Worm (Caenorhabditis elegans) whole organism, L2 larva: ENCODE results near the gene T16G12.6.

Experiments used
- C34F6.9 ChIP-seq: fragments of 150-350 bp; optimal IDR thresholded peaks from 2 replicates; lab custom pipeline; 2014; ENCODE audit warnings: missing biosample characterization, missing genetic modification characterization
- F13H6.1 ChIP-seq: sonication (generic microtip); optimal IDR thresholded peaks from 2 replicates; lab custom pipeline; 2016; ENCODE audit warnings: missing genetic modification characterization, missing compliant biosample characterization
- ZK546.5 ChIP-seq: sonication (generic microtip); optimal IDR thresholded peaks from 2 replicates; lab custom pipeline; 2017; ENCODE audit warnings: missing biosample characterization, missing genetic modification characterization
- alr-1 ChIP-seq: fragments of 150-350 bp; optimal IDR thresholded peaks from 2 replicates; lab custom pipeline; 2014; ENCODE audit warnings: missing biosample characterization, missing genetic modification characterization
- aly-2 ChIP-seq: fragments of 150-350 bp; optimal IDR thresholded peaks from 2 replicates; lab custom pipeline; 2014; ENCODE audit warnings: missing biosample characterization, missing genetic modification characterization
- ama-1 ChIP-seq: fragments of 150-350 bp; optimal IDR thresholded peaks from 2 replicates; lab custom pipeline; 2018; ENCODE audit warnings: inconsistent platforms
- blmp-1 ChIP-seq: sonication (generic microtip); optimal IDR thresholded peaks from 2 replicates; lab custom pipeline; 2017; ENCODE audit warnings: missing genetic modification characterization, mild to moderate bottlenecking, missing compliant biosample characterization, antibody characterized with exemption, moderate library complexity; ENCODE audit not compliant: insufficient read depth
- ceh-16 ChIP-seq: fragments of 150-350 bp; optimal IDR thresholded peaks from 2 replicates; lab custom pipeline; 2014; ENCODE audit warnings: missing biosample characterization, missing genetic modification characterization
- ceh-82 ChIP-seq: fragments of 150-350 bp; optimal IDR thresholded peaks from 2 replicates; lab custom pipeline; 2014; ENCODE audit warnings: missing biosample characterization, missing genetic modification characterization
- egl-27 ChIP-seq: sonication (generic microtip); optimal IDR thresholded peaks from 3 replicates; lab custom pipeline; 2017; ENCODE audit warnings: missing biosample characterization, missing genetic modification reagents, missing genetic modification characterization
- elt-1 ChIP-seq: fragments of 150-350 bp; optimal IDR thresholded peaks from 2 replicates; lab custom pipeline; 2014; ENCODE audit warnings: missing biosample characterization, missing genetic modification characterization
- elt-3 ChIP-seq: sonication (generic microtip); optimal IDR thresholded peaks from 2 replicates; lab custom pipeline; 2017; ENCODE audit warnings: missing biosample characterization, missing genetic modification characterization
- fos-1 ChIP-seq: fragments of 150-350 bp; optimal IDR thresholded peaks from 2 replicates; lab custom pipeline; 2014; ENCODE audit warnings: missing biosample characterization, missing genetic modification characterization
- gmeb-1 ChIP-seq: fragments of 150-350 bp; optimal IDR thresholded peaks from 2 replicates; lab custom pipeline; 2014; ENCODE audit warnings: missing biosample characterization, missing genetic modification characterization
- lin-11 ChIP-seq: fragments of 150-350 bp; sonication (generic microtip); optimal IDR thresholded peaks from 2 replicates; lab custom pipeline; 2014; ENCODE audit warnings: missing biosample characterization, missing genetic modification characterization, inconsistent platforms, mixed read lengths
- lin-39 ChIP-seq: fragments of 150-350 bp; optimal IDR thresholded peaks from 2 replicates; lab custom pipeline; 2014; ENCODE audit warnings: missing biosample characterization, missing genetic modification reagents, missing genetic modification characterization
- lsy-2 ChIP-seq, 2 experiments: fragments of 150-350 bp in 1 of 2; sonication (generic microtip) in 1 of 2; optimal IDR thresholded peaks; 2 replicates each; lab custom pipeline; 2014 to 2017; ENCODE audit warnings: missing biosample characterization in 2 of 2, missing genetic modification characterization in 2 of 2
- mab-5 ChIP-seq: fragments of 150-350 bp; optimal IDR thresholded peaks from 2 replicates; lab custom pipeline; 2014; ENCODE audit warnings: missing biosample characterization, missing genetic modification characterization
- mbf-1 ChIP-seq: sonication (generic microtip); optimal IDR thresholded peaks from 2 replicates; lab custom pipeline; 2017; ENCODE audit warnings: missing biosample characterization, missing genetic modification characterization
- mdl-1 ChIP-seq, 2 experiments: fragments of 150-350 bp in 1 of 2; sonication (generic microtip) in 1 of 2; optimal IDR thresholded peaks; 2 replicates each; lab custom pipeline; 2017; ENCODE audit warnings: missing biosample characterization in 2 of 2, missing genetic modification characterization in 2 of 2
- nhr-10 ChIP-seq: sonication (generic microtip); optimal IDR thresholded peaks from 2 replicates; lab custom pipeline; 2017; ENCODE audit warnings: missing biosample characterization, missing genetic modification characterization
- nhr-12 ChIP-seq: fragments of 150-350 bp; optimal IDR thresholded peaks from 2 replicates; lab custom pipeline; 2014; ENCODE audit warnings: missing biosample characterization, missing genetic modification characterization
- nhr-21 ChIP-seq: fragments of 150-350 bp; optimal IDR thresholded peaks from 2 replicates; lab custom pipeline; 2014; ENCODE audit warnings: missing biosample characterization, missing genetic modification characterization
- nhr-25 ChIP-seq: fragments of 150-350 bp; sonication (generic microtip); optimal IDR thresholded peaks from 3 replicates; lab custom pipeline; 2014; ENCODE audit warnings: missing biosample characterization, missing genetic modification characterization
- nhr-6 ChIP-seq: fragments of 150-350 bp; optimal IDR thresholded peaks from 2 replicates; lab custom pipeline; 2014; ENCODE audit warnings: missing biosample characterization, missing genetic modification characterization
- nhr-77 ChIP-seq: fragments of 150-350 bp; optimal IDR thresholded peaks from 2 replicates; lab custom pipeline; 2014; ENCODE audit warnings: missing biosample characterization, missing genetic modification characterization
- sem-4 ChIP-seq: fragments of 150-350 bp; optimal IDR thresholded peaks from 2 replicates; lab custom pipeline; 2014; ENCODE audit warnings: missing biosample characterization, missing genetic modification reagents, missing genetic modification characterization
- sma-9 ChIP-seq, 2 experiments: fragments of 150-350 bp in 1 of 2; sonication (generic microtip) in 1 of 2; optimal IDR thresholded peaks; 2 replicates each; lab custom pipeline; 2014 to 2016; ENCODE audit warnings: missing genetic modification characterization in 2 of 2, mild to moderate bottlenecking in 1 of 2, missing biosample characterization in 1 of 2, missing compliant biosample characterization in 1 of 2, missing genetic modification reagents in 1 of 2, moderate library complexity in 1 of 2
- snpc-4 ChIP-seq: fragments of 150-350 bp; optimal IDR thresholded peaks from 2 replicates; lab custom pipeline; 2014; ENCODE audit warnings: missing biosample characterization, missing genetic modification characterization
- unc-39 ChIP-seq: fragments of 150-350 bp; optimal IDR thresholded peaks from 2 replicates; lab custom pipeline; 2014; ENCODE audit warnings: missing biosample characterization, missing genetic modification characterization
- unc-55 ChIP-seq: fragments of 150-350 bp; sonication (generic microtip); optimal IDR thresholded peaks from 3 replicates; lab custom pipeline; 2014; ENCODE audit warnings: missing biosample characterization, missing genetic modification reagents, missing genetic modification characterization
- unc-62 ChIP-seq: fragments of 150-350 bp; optimal IDR thresholded peaks from 2 replicates; lab custom pipeline; 2014; ENCODE audit warnings: missing biosample characterization, missing genetic modification reagents, missing genetic modification characterization
- zag-1 ChIP-seq: fragments of 150-350 bp; optimal IDR thresholded peaks from 2 replicates; lab custom pipeline; 2014; ENCODE audit warnings: missing biosample characterization, missing genetic modification characterization
- ztf-1 ChIP-seq: fragments of 200-800 bp; sonication (Bioruptor generic); conservative IDR thresholded peaks from 2 replicates; pipeline ENCODE4 v1.3.6; 2022; ENCODE audit warnings: missing genetic modification characterization, missing compliant biosample characterization

The T16G12.6 gene

ce11 chrIII:10056033-10056432 is 13.3 kb upstream of the T16G12.6 start, which contains the start of gene T16G12.10:
T16G12.10 (minus strand) TSS chrIII:10056133.
- no peak for TF ChIP-seq zag-1 (tag; lab: Kevin White, UChicago)
- TF ChIP-seq nhr-10 (tag; lab: Kevin White, UChicago): no peak
- TF ChIP-seq ama-1 (lab: Kevin White, UChicago): no peak
- no peak for TF ChIP-seq mdl-1 (tag; optimal IDR thresholded peaks at IDR 0.05; lab: Kevin White, UChicago)
- no peak for TF ChIP-seq elt-3 (tag; lab: Kevin White, UChicago)
- no peak for TF ChIP-seq blmp-1 (tag; lab: Kevin White, UChicago)
- TF ChIP-seq sma-9 (GFP tag; optimal IDR thresholded peaks at IDR 0.05; lab: Kevin White, UChicago): no peak
- TF ChIP-seq sma-9 (tag; optimal IDR thresholded peaks at IDR 0.05; lab: Kevin White, UChicago): no peak
- TF ChIP-seq mbf-1 (tag; lab: Kevin White, UChicago): no peak
- no peak for TF ChIP-seq sem-4
- TF ChIP-seq snpc-4: no peak
- TF ChIP-seq ZK546.5 (tag; lab: Kevin White, UChicago): no peak
- no peak for TF ChIP-seq alr-1 (tag; lab: Kevin White, UChicago)
- no peak for TF ChIP-seq fos-1 (tag; lab: Kevin White, UChicago)
- TF ChIP-seq nhr-21 (tag; lab: Kevin White, UChicago): no peak
- TF ChIP-seq lin-11 (tag; lab: Kevin White, UChicago): no peak

- TF ChIP-seq nhr-77 (no peak), elt-1 (no peak), C34F6.9 (tag; lab: Kevin White, UChicago) (no peak), ceh-16 (tag; lab: Kevin White, UChicago) (no peak), zag-1 (tag; lab: Kevin White, UChicago) (no peak), ZK546.5 (tag; lab: Kevin White, UChicago) (no peak), unc-55 (GFP tag; lab: Kevin White, UChicago) (no peak), egl-27 (tag; lab: Kevin White, UChicago) (no peak), fos-1 (tag; lab: Kevin White, UChicago) (no peak), snpc-4 (no peak), nhr-6 (no peak), nhr-25 (no peak)
Observed at ce11 chrIII:10057518-10057917, 11.9 kb upstream of the T16G12.6 start, which contains the start of gene T16G12.4. T16G12.4 (plus strand) TSS chrIII:10057818.

- TF ChIP-seq nhr-21 (tag; lab: Kevin White, UChicago) (no peak), ztf-1 (no peak), egl-27 (tag; lab: Kevin White, UChicago) (no peak), unc-55 (GFP tag; lab: Kevin White, UChicago) (no peak), aly-2 (tag; lab: Kevin White, UChicago) (no peak), ceh-82 (tag; lab: Kevin White, UChicago) (no peak), F13H6.1 (no peak), alr-1 (tag; lab: Kevin White, UChicago) (no peak), zag-1 (tag; lab: Kevin White, UChicago) (no peak), elt-3 (tag; lab: Kevin White, UChicago) (no peak), C34F6.9 (tag; lab: Kevin White, UChicago) (no peak), mab-5 (tag; lab: Kevin White, UChicago) (no peak), lin-39 (tag; lab: Kevin White, UChicago) (no peak), lin-11 (tag; lab: Kevin White, UChicago) (no peak), lsy-2 (tag; optimal IDR thresholded peaks at IDR 0.05; lab: Kevin White, UChicago) (no peak), nhr-12 (tag; lab: Kevin White, UChicago) (no peak), mbf-1 (tag; lab: Kevin White, UChicago) (no peak), sem-4 (no peak), unc-39 (tag; lab: Kevin White, UChicago) (no peak), unc-62 (GFP tag; lab: Kevin White, UChicago) (no peak)
Observed at ce11 chrIII:10059002-10059401, 10.4 kb upstream of the T16G12.6 start, which contains the start of gene T16G12.8. T16G12.8 (plus strand) TSS chrIII:10059302.

ce11 chrIII:10060573-10060972 is 8.8 kb upstream of the T16G12.6 start, which contains the start of gene T16G12.13:
T16G12.13 (plus strand) TSS chrIII:10060865.
- no peak for TF ChIP-seq nhr-12 (tag; lab: Kevin White, UChicago)
- TF ChIP-seq elt-1: no peak
- no peak for TF ChIP-seq sma-9 (GFP tag; optimal IDR thresholded peaks at IDR 0.05; lab: Kevin White, UChicago)
- no peak for TF ChIP-seq sma-9 (tag; optimal IDR thresholded peaks at IDR 0.05; lab: Kevin White, UChicago)
- no peak for TF ChIP-seq gmeb-1 (tag; lab: Kevin White, UChicago)
- no peak for TF ChIP-seq unc-62 (GFP tag; lab: Kevin White, UChicago)
- TF ChIP-seq, all 48 proteins: peak for 0
